Fruit fly (Drosophila melanogaster) S2 (cell line): ENCODE measurements around the gene Pex16.

Experiments
- CG8478 ChIP-seq: fragments of >200 bp; optimal IDR thresholded peaks from 2 replicates; lab custom pipeline; 2018
- CTCF ChIP-seq, 2 experiments: fragments of >200 bp; optimal IDR thresholded peaks; 2 replicates each; lab custom pipeline; 2018

DNA sequence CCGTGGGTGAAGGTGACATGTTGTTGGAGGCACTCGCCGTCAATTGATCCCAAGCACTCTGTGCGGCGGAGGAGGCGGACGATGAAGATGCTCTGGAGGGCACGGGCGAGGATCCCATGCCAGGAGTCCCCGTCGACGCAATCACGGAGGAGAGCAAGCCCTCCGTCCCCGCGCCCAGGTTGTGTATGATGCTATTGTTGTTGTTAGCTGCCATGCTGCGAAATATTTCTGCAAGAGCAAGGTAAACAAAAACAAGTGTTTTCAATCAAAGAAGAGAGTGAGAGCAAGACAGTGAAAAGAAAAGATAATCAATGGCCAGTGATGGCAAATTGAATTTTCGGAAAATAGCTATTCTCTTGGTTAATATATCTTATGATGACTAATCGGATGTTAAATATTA lies 6.3 kb upstream of the Pex16 start:
- no peak for TF ChIP-seq CTCF (optimal IDR thresholded peaks at IDR 0.05; lab: Kevin White, UChicago)
- TF ChIP-seq CG8478 (lab: Kevin White, UChicago) = no peak
